Worm (Caenorhabditis elegans) whole organism, L2 larva: ENCODE data around the gene prx-14.

ENCODE experiments used
- lin-11 ChIP-seq: fragments of 150-350 bp; sonication (generic microtip); optimal IDR thresholded peaks from 2 replicates; lab custom pipeline; 2014; ENCODE audit warnings: missing biosample characterization, missing genetic modification characterization, inconsistent platforms, mixed read lengths
- mab-5 ChIP-seq: fragments of 150-350 bp; optimal IDR thresholded peaks from 2 replicates; lab custom pipeline; 2014; ENCODE audit warnings: missing biosample characterization, missing genetic modification characterization
- nhr-25 ChIP-seq: fragments of 150-350 bp; sonication (generic microtip); optimal IDR thresholded peaks from 3 replicates; lab custom pipeline; 2014; ENCODE audit warnings: missing biosample characterization, missing genetic modification characterization
- skn-1 ChIP-seq: sonication (generic microtip); optimal IDR thresholded peaks from 2 replicates; lab custom pipeline; 2017; ENCODE audit warnings: missing biosample characterization, missing genetic modification characterization
- snpc-4 ChIP-seq: fragments of 150-350 bp; optimal IDR thresholded peaks from 2 replicates; lab custom pipeline; 2014; ENCODE audit warnings: missing biosample characterization, missing genetic modification characterization

DNA sequence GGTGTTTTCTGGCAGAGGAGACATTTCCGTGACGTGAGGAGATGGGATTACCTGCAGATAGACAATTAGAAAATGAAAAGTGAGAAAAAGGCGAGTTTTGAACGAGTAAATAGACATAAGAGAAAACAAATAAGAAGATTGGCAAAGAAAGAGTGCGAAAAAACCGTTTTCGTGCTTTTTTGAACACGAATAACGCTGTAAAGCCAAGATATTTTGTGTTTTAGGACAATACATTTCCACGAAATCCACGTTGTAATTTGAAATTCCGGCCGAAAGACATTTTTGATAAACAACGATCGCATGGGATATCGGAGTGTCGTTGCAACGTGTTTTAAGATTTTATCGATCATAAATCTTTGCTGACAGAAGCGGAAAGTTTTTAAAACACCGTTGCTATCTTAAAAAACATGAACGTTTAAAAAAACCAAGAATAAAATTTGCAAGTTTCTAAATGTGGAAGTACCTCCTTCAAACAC, 27.9 kb downstream of the prx-14 start, which contains the start of gene adk-1:
- TF ChIP-seq snpc-4 (tag; lab: Kevin White, UChicago), result no peak
- TF ChIP-seq nhr-25 (tag; lab: Kevin White, UChicago), result no peak
- no peak for TF ChIP-seq mab-5 (tag; lab: Kevin White, UChicago)
- no peak for TF ChIP-seq lin-11 (tag; lab: Kevin White, UChicago)
- no peak for TF ChIP-seq skn-1 (tag; lab: Kevin White, UChicago)
